Worm (Caenorhabditis elegans): ENCODE results near the gene tbh-1.

The tbh-1 gene

DNA sequence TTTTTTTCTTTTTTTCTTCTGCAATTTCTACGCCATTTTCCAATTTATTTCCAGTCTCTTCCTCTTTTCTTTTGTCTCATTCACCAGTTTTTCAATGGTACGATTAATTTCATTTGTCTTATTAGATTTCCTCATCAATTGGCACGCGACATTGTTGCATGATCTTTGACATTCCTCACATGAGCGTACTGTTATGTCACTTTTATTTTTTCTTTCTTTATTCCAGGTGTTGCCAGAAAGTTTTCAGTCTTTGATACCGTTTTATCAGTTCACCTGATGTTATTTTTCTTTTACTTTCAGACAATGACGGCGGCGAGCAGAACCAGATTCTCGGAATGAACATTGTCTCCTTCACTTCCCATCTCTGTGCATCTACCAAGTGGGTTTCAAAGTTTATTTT, 32.7 kb upstream of the tbh-1 start, which contains the start of the genes olrn-1 and C02C6.14:
Gene olrn-1 (plus strand): TSS at position 301 of the 400 bp plus-strand sequence.
Gene C02C6.14 (plus strand): TSS at position 304 of the 400 bp plus-strand sequence.
- no peak for TF ChIP-seq ztf-25 (GFP tag; IDR thresholded peaks at IDR 0.05)
- TF ChIP-seq K11D2.4 (GFP tag; IDR thresholded peaks at IDR 0.05), result no peak
- TF ChIP-seq attf-5 (GFP tag; optimal IDR thresholded peaks at IDR 0.05), result no peak
- TF ChIP-seq let-607 (tag; optimal IDR thresholded peaks at IDR 0.05), result no peak
- TF ChIP-seq F57A8.1 (GFP tag; optimal IDR thresholded peaks at IDR 0.05), result no peak
- no peak for TF ChIP-seq die-1 (tag; optimal IDR thresholded peaks at IDR 0.05)
- TF ChIP-seq madf-8 (GFP tag; conservative IDR thresholded peaks at IDR 0.05), result no peak
- TF ChIP-seq ztf-18 (tag; optimal IDR thresholded peaks at IDR 0.05), result no peak
- no peak for TF ChIP-seq hmg-20 (GFP tag; IDR thresholded peaks at IDR 0.05)
- TF ChIP-seq sdz-38 (tag; optimal IDR thresholded peaks at IDR 0.05), result no peak
- no peak for TF ChIP-seq F49E8.2 (tag; optimal IDR thresholded peaks at IDR 0.05; ENCODE audit: insufficient read depth)
- no peak for TF ChIP-seq nhr-120 (GFP tag; IDR thresholded peaks at IDR 0.05)
- TF ChIP-seq snpc-1.3 (tag; optimal IDR thresholded peaks at IDR 0.05; ENCODE audit: insufficient read depth), result no peak
- no peak for TF ChIP-seq zfh-2 (GFP tag; conservative IDR thresholded peaks at IDR 0.05)

DNA sequence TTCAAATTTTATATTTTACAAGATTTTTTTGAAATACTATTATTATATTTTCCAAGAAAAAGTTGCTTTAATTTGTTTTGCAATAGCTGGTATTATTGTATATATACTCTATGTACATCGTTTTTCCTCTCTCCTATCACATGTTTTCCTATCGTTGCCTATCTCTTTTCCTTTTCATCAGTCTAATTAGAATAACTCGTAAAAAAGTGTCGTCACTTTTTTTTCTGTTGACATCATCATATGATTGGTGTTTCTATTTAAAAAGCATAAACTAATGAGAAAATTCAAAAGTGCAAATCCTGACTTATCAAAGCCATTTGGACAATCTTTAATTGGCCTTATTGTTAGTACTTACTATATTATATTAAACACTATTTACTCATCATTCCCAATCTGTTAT, 31.3 kb upstream of the tbh-1 start:
- TF ChIP-seq Y53G8AR.9 (GFP tag; conservative IDR thresholded peaks at IDR 0.05), result no peak
- TF ChIP-seq lin-40 (tag; optimal IDR thresholded peaks at IDR 0.05), result no peak
- TF ChIP-seq ama-1 (optimal IDR thresholded peaks at IDR 0.05), result no peak
- TF ChIP-seq ama-1 (GFP tag; optimal IDR thresholded peaks at IDR 0.05), result no peak
- no peak for TF ChIP-seq aptf-2 (GFP tag; conservative IDR thresholded peaks at IDR 0.05)
- TF ChIP-seq gei-17 (GFP tag; optimal IDR thresholded peaks at IDR 0.05), result no peak
- no peak for TF ChIP-seq ceh-79 (tag; optimal IDR thresholded peaks at IDR 0.05)
- no peak for TF ChIP-seq attf-5 (GFP tag; optimal IDR thresholded peaks at IDR 0.05)
- TF ChIP-seq B0035.1 (tag; optimal IDR thresholded peaks at IDR 0.05), result no peak
- TF ChIP-seq ztf-22 (GFP tag; optimal IDR thresholded peaks at IDR 0.05), result no peak
- no peak for TF ChIP-seq xnd-1 (tag; optimal IDR thresholded peaks at IDR 0.05)
- no peak for TF ChIP-seq T07F8.4 (tag; optimal IDR thresholded peaks at IDR 0.05)
- TF ChIP-seq hlh-26 (GFP tag; conservative IDR thresholded peaks at IDR 0.05), result no peak
- no peak for TF ChIP-seq dpff-1 (tag; optimal IDR thresholded peaks at IDR 0.05)

DNA sequence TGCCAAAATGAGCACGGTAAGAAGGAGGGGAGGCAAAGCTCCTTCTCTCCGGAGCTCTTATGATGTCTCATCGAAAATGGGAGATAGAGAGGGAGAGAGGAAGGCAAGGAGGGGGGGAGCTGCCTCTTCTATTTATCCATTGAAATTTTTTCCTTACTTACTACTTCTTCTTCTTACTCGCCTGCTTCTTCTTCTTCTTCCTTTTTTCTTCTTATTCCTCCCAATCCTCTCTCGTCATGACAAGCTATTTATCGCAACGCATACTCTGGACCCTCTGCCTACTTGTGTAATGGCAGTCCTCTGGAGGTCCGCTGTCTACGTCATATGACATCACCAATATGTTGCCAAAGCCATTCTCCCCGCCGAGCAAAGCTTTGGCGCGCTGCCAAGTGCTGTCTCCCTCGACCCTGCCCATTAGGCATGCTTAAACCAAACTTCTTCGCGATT, 30.5 kb upstream of the tbh-1 start:
- TF ChIP-seq rpc-1 (optimal IDR thresholded peaks at IDR 0.05) (no peak), rpc-1 (tag; optimal IDR thresholded peaks at IDR 0.05) (no peak), lin-35 (GFP tag; optimal IDR thresholded peaks at IDR 0.05) (peak in 1 of 3 experiments; percentile 36), somi-1 (GFP tag; optimal IDR thresholded peaks at IDR 0.05) (peak; percentile 48), F39B2.1 (GFP tag; IDR thresholded peaks at IDR 0.05) (no peak), K11D2.4 (GFP tag; IDR thresholded peaks at IDR 0.05) (peak; percentile 75), lir-1 (GFP tag; conservative IDR thresholded peaks at IDR 0.05) (no peak), zim-3 (tag; optimal IDR thresholded peaks at IDR 0.05) (no peak), him-1 (tag; optimal IDR thresholded peaks at IDR 0.05) (no peak), rec-8 (tag; optimal IDR thresholded peaks at IDR 0.05) (no peak), F55B11.4 (tag; optimal IDR thresholded peaks at IDR 0.05; ENCODE audit: borderline replicate concordance, insufficient read depth) (no peak), ekl-4 (GFP tag; IDR thresholded peaks at IDR 0.05) (no peak), pha-4 (tag; optimal IDR thresholded peaks at IDR 0.05) (no peak), atf-7 (tag; optimal IDR thresholded peaks at IDR 0.05) (peak; percentile 96), hlh-26 (GFP tag; conservative IDR thresholded peaks at IDR 0.05) (no peak), lin-40 (tag; optimal IDR thresholded peaks at IDR 0.05) (peak; percentile 64), dox-1 (GFP tag; IDR thresholded peaks at IDR 0.05) (0 out of 2 replicates have a peak, but pooled peaks have one; percentile 9), snpc-4 (GFP tag; optimal IDR thresholded peaks at IDR 0.05) (no peak), snpc-4 (tag; optimal IDR thresholded peaks at IDR 0.05) (peak in 1 of 4 experiments; percentile 23), sdz-38 (tag; optimal IDR thresholded peaks at IDR 0.05) (no peak), mcd-1 (GFP tag; IDR thresholded peaks at IDR 0.05) (peak; percentile 42), tbp1 (GFP tag; optimal IDR thresholded peaks at IDR 0.05) (no peak), ZK185.1 (tag; optimal IDR thresholded peaks at IDR 0.05; ENCODE audit: poor library complexity, severe bottlenecking) (peak; percentile 5)
